Worm (Caenorhabditis elegans) whole organism, L3 larva: ENCODE data around the gene col-172.

Experiments
- mdl-1 ChIP-seq: fragments of 150-350 bp; optimal IDR thresholded peaks from 2 replicates; lab custom pipeline; 2014; ENCODE audit warnings: missing biosample characterization, missing genetic modification characterization
- unc-62 ChIP-seq: fragments of 150-350 bp; sonication (generic microtip); optimal IDR thresholded peaks from 4 replicates; lab custom pipeline; 2014; ENCODE audit warnings: missing biosample characterization, missing genetic modification reagents, missing genetic modification characterization

- TF ChIP-seq mdl-1 (tag; lab: Kevin White, UChicago) (no peak), unc-62 (GFP tag; lab: Kevin White, UChicago) (no peak)
Observed at ce11 chrX:6625275-6625674, 47.3 kb upstream of the col-172 start.
